Worm (Caenorhabditis elegans): ENCODE data around the gene jmjd-3.3.

- TF ChIP-seq lin-13 (GFP tag; optimal IDR thresholded peaks at IDR 0.05) (no peak), fos-1 (tag; optimal IDR thresholded peaks at IDR 0.05) (no peak), mab-5 (tag; optimal IDR thresholded peaks at IDR 0.05) (no peak), mdl-1 (tag; optimal IDR thresholded peaks at IDR 0.05) (no peak), egl-27 (tag; optimal IDR thresholded peaks at IDR 0.05) (no peak), nhr-77 (tag; optimal IDR thresholded peaks at IDR 0.05) (no peak), elt-3 (tag; optimal IDR thresholded peaks at IDR 0.05) (no peak), lsy-2 (tag; optimal IDR thresholded peaks at IDR 0.05) (no peak), ztf-11 (tag; optimal IDR thresholded peaks at IDR 0.05) (no peak), ceh-82 (tag; optimal IDR thresholded peaks at IDR 0.05) (no peak), sem-4 (tag; optimal IDR thresholded peaks at IDR 0.05) (no peak)
Observed at ce11 chrX:13411306-13411705, 24.9 kb upstream of the jmjd-3.3 start.

Measured in whole organism, L2 larva.